Fruit fly (Drosophila melanogaster) whole organism, embryonic: ENCODE measurements around the gene CG14036.

Source experiments
- CG10431 ChIP-seq: fragments of 200-800 bp; sonication (Bioruptor generic); optimal IDR thresholded peaks from 3 replicates; lab custom pipeline; 2018; ENCODE audit warnings: missing biosample characterization, mild to moderate bottlenecking, missing genetic modification characterization
- CG11456 ChIP-seq: fragments of 200-800 bp; sonication (Bioruptor generic); IDR thresholded peaks from 3 replicates; pipeline ENCODE4 v1.3.6; 2022; ENCODE audit warnings: missing biosample characterization, missing genetic modification characterization
- CG11560 ChIP-seq: fragments of 200-800 bp; sonication (Bioruptor generic); IDR thresholded peaks from 3 replicates; pipeline ENCODE4 v1.3.6; 2022; ENCODE audit warnings: missing biosample characterization, missing genetic modification characterization
- CG12104 ChIP-seq: fragments of 200-800 bp; sonication (Bioruptor generic); optimal IDR thresholded peaks from 3 replicates; lab custom pipeline; 2016; ENCODE audit warnings: missing biosample characterization, missing genetic modification characterization
- CG12219 ChIP-seq: fragments of 200-800 bp; sonication (Bioruptor generic); optimal IDR thresholded peaks from 3 replicates; lab custom pipeline; 2018; ENCODE audit warnings: missing biosample characterization, mild to moderate bottlenecking, missing genetic modification characterization
- CG12391 ChIP-seq: fragments of 200-800 bp; sonication (Bioruptor generic); optimal IDR thresholded peaks from 3 replicates; lab custom pipeline; 2018; ENCODE audit warnings: missing biosample characterization, mild to moderate bottlenecking, missing genetic modification characterization, moderate library complexity
- CG14441 ChIP-seq: fragments of 200-800 bp; sonication (Bioruptor generic); IDR thresholded peaks from 2 replicates; pipeline ENCODE4 v1.3.6; 2022; ENCODE audit warnings: missing biosample characterization, missing genetic modification characterization
- CG15011 ChIP-seq: fragments of 200-800 bp; sonication (Bioruptor generic); optimal IDR thresholded peaks from 3 replicates; lab custom pipeline; 2018; ENCODE audit warnings: missing biosample characterization, mild to moderate bottlenecking, missing genetic modification characterization
- CG18599 ChIP-seq: fragments of 200-800 bp; sonication (Bioruptor generic); optimal IDR thresholded peaks from 3 replicates; lab custom pipeline; 2017; ENCODE audit warnings: missing biosample characterization, missing genetic modification characterization, mild to moderate bottlenecking, moderate library complexity, missing genetic modification reagents
- CG31388 ChIP-seq: fragments of 200-800 bp; sonication (Bioruptor generic); optimal IDR thresholded peaks from 2 replicates; lab custom pipeline; 2016; ENCODE audit warnings: missing biosample characterization, missing genetic modification characterization
- CG3163 ChIP-seq: fragments of 200-800 bp; sonication (Bioruptor generic); optimal IDR thresholded peaks from 3 replicates; lab custom pipeline; 2016; ENCODE audit warnings: missing biosample characterization, missing genetic modification characterization
- CG4707 ChIP-seq: fragments of 200-800 bp; sonication (Bioruptor generic); optimal IDR thresholded peaks from 2 replicates; lab custom pipeline; 2018; ENCODE audit warnings: missing biosample characterization, mild to moderate bottlenecking, missing genetic modification characterization, moderate library complexity
- CG6654 ChIP-seq: fragments of 200-800 bp; sonication (Bioruptor generic); optimal IDR thresholded peaks from 2 replicates; lab custom pipeline; 2017; ENCODE audit warnings: missing biosample characterization, mild to moderate bottlenecking, missing genetic modification characterization
- CG6791 ChIP-seq: fragments of 200-800 bp; sonication (Bioruptor generic); IDR thresholded peaks from 3 replicates; pipeline ENCODE4 v1.3.6; 2022; ENCODE audit warnings: missing biosample characterization, missing genetic modification characterization; ENCODE audit not compliant: partially characterized antibody
- CG7357 ChIP-seq: fragments of 200-800 bp; sonication (Bioruptor generic); IDR thresholded peaks from 3 replicates; pipeline ENCODE4 v1.3.6; 2022; ENCODE audit warnings: missing biosample characterization, missing genetic modification characterization
- CG8089 ChIP-seq: fragments of 200-800 bp; sonication (Bioruptor generic); optimal IDR thresholded peaks from 3 replicates; lab custom pipeline; 2016; ENCODE audit warnings: missing biosample characterization, missing genetic modification characterization
- CG9797 ChIP-seq: fragments of 200-800 bp; sonication (Bioruptor generic); optimal IDR thresholded peaks from 3 replicates; lab custom pipeline; 2018; ENCODE audit warnings: missing biosample characterization, mild to moderate bottlenecking, missing genetic modification characterization
- Dfd ChIP-seq, 2 experiments: fragments of >200 bp; optimal IDR thresholded peaks; 2 replicates each; lab custom pipeline; 2017; ENCODE audit warnings: missing biosample characterization in 2 of 2, missing genetic modification characterization in 2 of 2
- Ets65A ChIP-seq: fragments of 200-800 bp; sonication (Bioruptor generic); peaks from one replicate; lab custom pipeline; 2016; ENCODE audit warnings: missing biosample characterization, missing genetic modification characterization
- GATAe ChIP-seq: fragments of 200-800 bp; sonication (Bioruptor generic); conservative IDR thresholded peaks from 2 replicates; pipeline ENCODE4 v1.3.6; 2022; ENCODE audit warnings: missing biosample characterization, missing genetic modification characterization
- Hr39 ChIP-seq: fragments of >200 bp; optimal IDR thresholded peaks from 2 replicates; lab custom pipeline; 2017
- Lim3 ChIP-seq: fragments of 200-800 bp; sonication (Bioruptor generic); IDR thresholded peaks from 2 replicates; pipeline ENCODE4 v1.3.6; 2022; ENCODE audit warnings: missing biosample characterization, missing genetic modification characterization
- Med ChIP-seq: fragments of 200-800 bp; sonication (Bioruptor generic); peaks from one replicate; lab custom pipeline; 2016; ENCODE audit warnings: missing biosample characterization, missing genetic modification characterization, mild to moderate bottlenecking, inconsistent platforms, moderate library complexity
- Mrtf ChIP-seq: fragments of 200-800 bp; sonication (Bioruptor generic); IDR thresholded peaks from 3 replicates; pipeline ENCODE4 v1.3.6; 2022; ENCODE audit warnings: missing biosample characterization, missing genetic modification characterization
- Nf-YB ChIP-seq: fragments of 200-800 bp; sonication (Bioruptor generic); optimal IDR thresholded peaks from 3 replicates; lab custom pipeline; 2019; ENCODE audit warnings: missing biosample characterization, mild to moderate bottlenecking, missing genetic modification characterization, moderate library complexity
- Trl ChIP-seq, 3 experiments: fragments of >200 bp in 2 of 3; fragments of 200-800 bp in 1 of 3; sonication (Bioruptor generic) in 1 of 3; optimal IDR thresholded peaks; 2 replicates in 1 of 3; 3 replicates in 2 of 3; lab custom pipeline; 2016 to 2017; ENCODE audit warnings: missing biosample characterization in 1 of 3, missing genetic modification characterization in 1 of 3
- br ChIP-seq: fragments of >200 bp; optimal IDR thresholded peaks from 2 replicates; lab custom pipeline; 2017
- cad ChIP-seq: fragments of >200 bp; optimal IDR thresholded peaks from 2 replicates; lab custom pipeline; 2017; ENCODE audit warnings: missing biosample characterization, missing genetic modification characterization
- chinmo ChIP-seq: fragments of 200-800 bp; sonication (Bioruptor generic); IDR thresholded peaks from 4 replicates; pipeline ENCODE4 v1.3.6; 2022; ENCODE audit warnings: missing biosample characterization, missing genetic modification characterization; ENCODE audit not compliant: partially characterized antibody
- ci ChIP-seq: fragments of 200-800 bp; sonication (Bioruptor generic); IDR thresholded peaks from 3 replicates; pipeline ENCODE4 v1.3.6; 2022; ENCODE audit warnings: missing biosample characterization, missing genetic modification characterization
- crol ChIP-seq: fragments of 200-800 bp; sonication (Bioruptor generic); IDR thresholded peaks from 2 replicates; pipeline ENCODE4 v1.3.6; 2022; ENCODE audit warnings: missing biosample characterization, missing genetic modification characterization
- emc ChIP-seq: fragments of 200-800 bp; sonication (Bioruptor generic); optimal IDR thresholded peaks from 2 replicates; lab custom pipeline; 2016; ENCODE audit warnings: missing biosample characterization, missing genetic modification characterization
- eyg ChIP-seq: fragments of 200-800 bp; sonication (Bioruptor generic); optimal IDR thresholded peaks from 3 replicates; lab custom pipeline; 2016; ENCODE audit warnings: missing biosample characterization, missing genetic modification characterization
- hkb ChIP-seq, 2 experiments: fragments of 200-800 bp in 1 of 2; fragments of >200 bp in 1 of 2; sonication (Bioruptor generic) in 1 of 2; IDR thresholded peaks in 1 of 2; optimal IDR thresholded peaks in 1 of 2; 2 replicates each; pipeline versions ENCODE4 v1.3.6 to Lab custom; 2017 to 2022; ENCODE audit warnings: missing biosample characterization in 1 of 2, missing genetic modification characterization in 1 of 2
- jigr1 ChIP-seq: fragments of 200-800 bp; sonication (Bioruptor generic); IDR thresholded peaks from 3 replicates; pipeline ENCODE4 v1.3.6; 2022; ENCODE audit warnings: missing biosample characterization, missing genetic modification characterization
- kni ChIP-seq: fragments of 200-800 bp; sonication (Bioruptor generic); optimal IDR thresholded peaks from 3 replicates; lab custom pipeline; 2017; ENCODE audit warnings: mild to moderate bottlenecking, missing biosample characterization, missing genetic modification reagents, missing genetic modification characterization
- mam ChIP-seq: fragments of 200-800 bp; sonication (Bioruptor generic); optimal IDR thresholded peaks from 3 replicates; lab custom pipeline; 2016; ENCODE audit warnings: missing biosample characterization, missing genetic modification characterization
- pfk ChIP-seq: fragments of 200-800 bp; sonication (Bioruptor generic); optimal IDR thresholded peaks from 2 replicates; lab custom pipeline; 2018; ENCODE audit warnings: missing biosample characterization, mild to moderate bottlenecking, missing genetic modification characterization, moderate library complexity
- psq ChIP-seq: fragments of 200-800 bp; sonication (Bioruptor generic); optimal IDR thresholded peaks from 2 replicates; lab custom pipeline; 2017; ENCODE audit warnings: missing biosample characterization, missing genetic modification characterization
- row ChIP-seq: fragments of 200-800 bp; sonication (Bioruptor generic); IDR thresholded peaks from 3 replicates; pipeline ENCODE4 v1.3.6; 2022; ENCODE audit warnings: missing biosample characterization, missing genetic modification characterization
- slp2 ChIP-seq: fragments of 200-800 bp; sonication (Bioruptor generic); optimal IDR thresholded peaks from 2 replicates; lab custom pipeline; 2016; ENCODE audit warnings: missing biosample characterization, missing genetic modification characterization
- wek ChIP-seq: fragments of 200-800 bp; sonication (Bioruptor generic); optimal IDR thresholded peaks from 3 replicates; lab custom pipeline; 2018; ENCODE audit warnings: missing biosample characterization, mild to moderate bottlenecking, missing genetic modification characterization, moderate library complexity
- yki ChIP-seq: fragments of >200 bp; optimal IDR thresholded peaks from 3 replicates; lab custom pipeline; 2018

CG14036 gene

DNA sequence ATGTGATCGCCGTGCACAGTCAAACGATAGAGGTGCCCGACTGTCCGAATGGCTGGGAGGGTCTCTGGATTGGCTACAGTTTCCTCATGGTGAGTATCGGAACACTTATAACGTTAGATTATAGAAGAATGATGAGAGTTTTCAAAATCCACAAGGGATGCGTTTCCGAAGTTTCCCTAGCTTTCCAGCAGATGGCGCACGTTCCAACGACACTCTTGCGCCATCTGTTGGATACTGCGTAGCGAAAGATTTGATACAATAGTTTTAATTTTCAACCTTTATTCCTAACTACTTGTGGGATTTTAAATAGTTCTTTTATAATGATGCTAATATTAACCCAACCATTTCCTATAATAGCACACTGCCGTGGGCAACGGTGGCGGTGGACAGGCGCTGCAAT, 18.7 kb downstream of the CG14036 start (continued):
- no peak for TF ChIP-seq kni
- no peak for TF ChIP-seq yki (lab: Kevin White, UChicago)
- TF ChIP-seq row (GFP tag; lab: Robert Waterston, UW), result no peak

DNA sequence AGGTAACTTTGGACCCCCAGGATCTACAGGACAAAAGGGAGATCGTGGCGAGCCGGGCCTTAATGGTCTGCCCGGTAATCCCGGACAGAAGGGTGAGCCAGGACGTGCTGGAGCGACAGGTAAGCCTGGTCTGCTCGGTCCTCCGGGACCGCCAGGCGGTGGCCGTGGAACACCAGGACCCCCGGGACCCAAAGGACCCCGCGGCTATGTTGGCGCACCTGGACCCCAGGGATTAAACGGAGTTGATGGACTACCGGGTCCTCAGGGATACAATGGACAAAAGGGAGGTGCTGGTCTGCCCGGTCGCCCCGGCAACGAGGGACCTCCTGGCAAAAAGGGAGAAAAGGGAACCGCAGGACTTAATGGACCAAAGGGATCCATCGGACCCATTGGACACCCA, 22.9 kb downstream of the CG14036 start:
- TF ChIP-seq Hr39 (lab: Kevin White, UChicago), result peak; percentile 53
- no peak for TF ChIP-seq CG31388 (GFP tag; lab: Kevin White, UChicago)

DNA sequence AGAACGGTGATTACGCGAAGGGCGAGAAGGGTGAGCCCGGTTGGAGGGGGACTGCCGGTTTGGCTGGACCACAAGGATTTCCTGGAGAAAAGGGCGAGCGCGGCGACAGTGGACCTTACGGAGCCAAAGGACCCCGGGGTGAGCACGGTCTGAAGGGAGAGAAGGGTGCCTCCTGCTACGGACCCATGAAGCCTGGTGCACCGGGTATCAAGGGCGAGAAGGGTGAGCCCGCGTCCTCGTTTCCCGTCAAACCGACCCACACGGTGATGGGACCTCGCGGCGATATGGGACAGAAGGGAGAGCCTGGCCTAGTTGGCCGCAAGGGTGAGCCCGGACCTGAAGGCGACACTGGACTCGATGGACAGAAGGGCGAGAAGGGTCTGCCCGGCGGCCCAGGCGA, 23.4 kb downstream of the CG14036 start:
- TF ChIP-seq Mrtf (no peak), emc (GFP tag; lab: Kevin White, UChicago) (no peak), CG4707 (GFP tag; lab: Kevin White, UChicago) (no peak), Med (GFP tag; lab: Kevin White, UChicago) (peak; percentile 32), Ets65A (GFP tag; lab: Kevin White, UChicago) (peak; percentile 92), hkb (optimal IDR thresholded peaks at IDR 0.05; lab: Kevin White, UChicago) (no peak), hkb (GFP tag; IDR thresholded peaks at IDR 0.05; lab: Robert Waterston, UW) (no peak), br (no peak), CG11456 (GFP tag; lab: Robert Waterston, UW) (no peak), Lim3 (GFP tag; lab: Robert Waterston, UW) (no peak)

DNA sequence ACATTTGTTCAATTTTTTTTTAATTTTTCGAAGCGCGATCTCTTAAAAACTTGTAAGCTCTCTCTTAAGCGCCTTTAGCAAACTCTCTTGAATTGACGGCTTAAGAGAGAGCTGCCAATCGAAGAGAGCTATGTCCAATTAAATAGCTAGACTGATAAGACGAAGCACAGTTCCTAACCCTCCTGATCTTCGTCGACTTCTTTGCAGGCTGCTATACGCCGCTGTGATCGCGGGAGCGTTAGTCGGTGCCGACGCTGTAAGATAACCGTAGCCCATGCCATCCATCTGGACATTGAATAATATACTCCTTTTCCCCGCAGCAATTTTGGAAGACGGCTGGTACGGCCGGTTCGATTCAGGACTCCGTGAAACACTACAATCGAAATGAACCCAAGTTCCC, 24.3 kb downstream of the CG14036 start:
- TF ChIP-seq mam (GFP tag; lab: Kevin White, UChicago), result no peak
- no peak for TF ChIP-seq CG14441 (GFP tag; lab: Robert Waterston, UW)
- peak in 1 of 2 experiments; percentile 26 for TF ChIP-seq Trl (optimal IDR thresholded peaks at IDR 0.05; lab: Kevin White, UChicago)
- TF ChIP-seq Trl (GFP tag; optimal IDR thresholded peaks at IDR 0.05; lab: Kevin White, UChicago), result no peak
- TF ChIP-seq CG3163 (GFP tag; lab: Kevin White, UChicago), result peak; percentile 49
- no peak for TF ChIP-seq CG8089 (GFP tag; lab: Kevin White, UChicago)
- TF ChIP-seq CG12219 (GFP tag; lab: Kevin White, UChicago), result no peak
- TF ChIP-seq br, result no peak
- TF ChIP-seq CG6791 (GFP tag; lab: Robert Waterston, UW), result no peak

DNA sequence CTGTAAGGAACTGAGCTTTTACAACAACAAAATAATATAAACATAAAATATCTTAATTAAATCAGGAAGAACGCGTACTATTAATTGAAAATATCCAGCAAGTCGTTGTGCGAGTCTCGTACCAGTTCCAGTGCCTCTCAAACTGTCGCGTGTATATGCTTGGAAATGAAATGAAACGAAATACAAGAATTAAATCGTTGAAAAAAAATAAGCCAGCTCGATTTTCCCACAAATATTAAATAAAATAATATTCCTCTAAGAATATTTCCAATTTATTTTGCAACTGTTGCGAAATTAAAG, 25.1 kb downstream of the CG14036 start:
- TF ChIP-seq CG6654 (GFP tag; lab: Kevin White, UChicago), result peak; percentile 74
- no peak for TF ChIP-seq Nf-YB
- peak; percentile 55 for TF ChIP-seq cad
- TF ChIP-seq CG10431, result no peak
- TF ChIP-seq, all 482 proteins: peak for 2

DNA sequence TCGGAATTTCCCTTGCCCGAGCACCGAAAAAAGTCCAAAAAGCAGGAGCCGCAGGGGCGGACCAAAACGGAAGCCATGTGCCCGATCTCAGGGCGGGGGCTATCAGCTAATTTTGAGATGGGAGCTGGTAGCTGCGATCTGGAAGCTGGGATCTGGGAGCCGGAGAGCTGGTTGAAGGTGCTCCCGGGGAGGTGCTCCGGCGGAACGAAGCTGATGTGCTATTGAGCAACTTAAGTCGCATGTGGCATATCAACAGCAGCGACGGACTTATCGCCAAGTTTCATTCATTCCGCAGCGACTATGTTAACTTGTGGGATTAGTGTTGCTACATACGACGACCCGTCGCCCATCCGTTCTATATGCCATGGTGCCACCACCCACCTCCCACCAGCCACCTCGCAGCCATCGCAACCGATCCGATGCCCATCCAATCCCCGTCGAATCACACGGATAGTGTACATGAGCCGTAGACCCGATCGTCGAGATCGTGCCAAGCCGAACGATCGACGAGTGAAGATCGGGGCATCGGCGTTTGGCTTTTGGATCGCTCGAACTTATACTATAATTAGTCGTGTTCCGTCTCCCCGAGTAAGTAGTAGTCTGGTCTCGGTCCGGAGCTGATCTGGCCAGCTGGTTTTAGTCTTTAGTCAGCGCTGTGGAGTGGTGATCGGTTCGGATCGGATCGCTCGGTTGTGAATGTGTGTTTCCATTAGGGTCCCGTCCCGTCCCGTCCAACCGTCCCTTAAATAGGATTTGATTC, 25.6 kb downstream of the CG14036 start, which contains the start of gene Col4a1:
Col4a1 (plus strand) TSS at position 561 of the 760 bp plus-strand sequence.
- TF ChIP-seq jigr1 (GFP tag; lab: Robert Waterston, UW), result no peak
- no peak for TF ChIP-seq GATAe (GFP tag; lab: Robert Waterston, UW)
- no peak for TF ChIP-seq eyg
- TF ChIP-seq CG11560 (tag; lab: Robert Waterston, UW), result no peak
- TF ChIP-seq CG31388 (GFP tag; lab: Kevin White, UChicago), result no peak
- no peak for TF ChIP-seq hkb (optimal IDR thresholded peaks at IDR 0.05; lab: Kevin White, UChicago)
- no peak for TF ChIP-seq hkb (GFP tag; IDR thresholded peaks at IDR 0.05; lab: Robert Waterston, UW)
- TF ChIP-seq slp2 (GFP tag; lab: Kevin White, UChicago), result no peak
- no peak for TF ChIP-seq Dfd (GFP tag; optimal IDR thresholded peaks at IDR 0.05; lab: Kevin White, UChicago)
- no peak for TF ChIP-seq ci (GFP tag; lab: Robert Waterston, UW)
- 0 out of 4 replicates have a peak, but pooled peaks have one; percentile 37 for TF ChIP-seq chinmo (GFP tag; lab: Robert Waterston, UW)
- peak; percentile 63 for TF ChIP-seq crol
- TF ChIP-seq yki (lab: Kevin White, UChicago), result no peak
- no peak for TF ChIP-seq CG15011 (GFP tag; lab: Kevin White, UChicago)
- TF ChIP-seq CG7357 (GFP tag; lab: Robert Waterston, UW), result no peak
- no peak for TF ChIP-seq CG12104 (GFP tag; lab: Kevin White, UChicago)
- no peak for TF ChIP-seq pfk (GFP tag; lab: Kevin White, UChicago)
- no peak for TF ChIP-seq psq
- TF ChIP-seq wek (GFP tag; lab: Kevin White, UChicago), result no peak
- TF ChIP-seq CG9797 (GFP tag; lab: Kevin White, UChicago), result no peak
- TF ChIP-seq CG18599 (GFP tag; lab: Kevin White, UChicago), result peak; percentile 11
- TF ChIP-seq CG12391 (tag; lab: Kevin White, UChicago), result no peak
